Worm (Caenorhabditis elegans) whole organism, mixed stage, embryonic: Measurements from ENCODE around the gene urm-1.

ENCODE experiments used
- bed-3 ChIP-seq: fragments of 200-800 bp; sonication (Bioruptor generic); optimal IDR thresholded peaks from 3 replicates; lab custom pipeline; 2018; ENCODE audit warnings: mild to moderate bottlenecking, missing genetic modification characterization, moderate library complexity, missing compliant biosample characterization
- blmp-1 ChIP-seq: fragments of 150-350 bp; optimal IDR thresholded peaks from 2 replicates; lab custom pipeline; 2014; ENCODE audit warnings: missing biosample characterization, missing genetic modification characterization
- ceh-39 ChIP-seq: fragments of 150-350 bp; optimal IDR thresholded peaks from 2 replicates; lab custom pipeline; 2014; ENCODE audit warnings: missing biosample characterization, missing genetic modification characterization
- ceh-43 ChIP-seq: fragments of 200-800 bp; sonication (Bioruptor generic); optimal IDR thresholded peaks from 2 replicates; lab custom pipeline; 2018; ENCODE audit warnings: mild to moderate bottlenecking, missing genetic modification characterization, moderate library complexity, missing compliant biosample characterization
- ceh-83 ChIP-seq: fragments of 200-800 bp; sonication (Bioruptor generic); optimal IDR thresholded peaks from 2 replicates; lab custom pipeline; 2018; ENCODE audit warnings: mild to moderate bottlenecking, missing genetic modification characterization, missing compliant biosample characterization
- ces-1 ChIP-seq: fragments of 150-350 bp; optimal IDR thresholded peaks from 2 replicates; lab custom pipeline; 2014; ENCODE audit warnings: missing biosample characterization, missing genetic modification reagents, missing genetic modification characterization
- cnd-1 ChIP-seq: fragments of 200-800 bp; sonication (Bioruptor generic); optimal IDR thresholded peaks from 2 replicates; lab custom pipeline; 2018; ENCODE audit warnings: mild to moderate bottlenecking, missing genetic modification characterization, missing compliant biosample characterization
- drap-1 ChIP-seq: fragments of 200-800 bp; sonication (Bioruptor generic); optimal IDR thresholded peaks from 3 replicates; lab custom pipeline; 2018; ENCODE audit warnings: mild to moderate bottlenecking, missing genetic modification characterization, missing compliant biosample characterization
- elt-1 ChIP-seq: sonication (generic microtip); optimal IDR thresholded peaks from 2 replicates; lab custom pipeline; 2017; ENCODE audit warnings: missing genetic modification characterization, mild to moderate bottlenecking, missing compliant biosample characterization, antibody characterized with exemption, moderate library complexity, borderline replicate concordance; ENCODE audit not compliant: insufficient read depth
- elt-3 ChIP-seq: fragments of 150-350 bp; optimal IDR thresholded peaks from 2 replicates; lab custom pipeline; 2014; ENCODE audit warnings: missing biosample characterization, missing genetic modification characterization
- flh-1 ChIP-seq: fragments of 200-800 bp; sonication (Bioruptor generic); optimal IDR thresholded peaks from 2 replicates; lab custom pipeline; 2018; ENCODE audit warnings: mild to moderate bottlenecking, missing genetic modification characterization, moderate library complexity, missing compliant biosample characterization
- ham-2 ChIP-seq: fragments of 200-800 bp; sonication (Bioruptor generic); optimal IDR thresholded peaks from 2 replicates; lab custom pipeline; 2018; ENCODE audit warnings: mild to moderate bottlenecking, missing genetic modification characterization, missing compliant biosample characterization
- hlh-1 ChIP-seq: fragments of 150-350 bp; optimal IDR thresholded peaks from 2 replicates; lab custom pipeline; 2014; ENCODE audit warnings: missing biosample characterization, missing genetic modification reagents, missing genetic modification characterization
- lin-13 ChIP-seq: fragments of 150-350 bp; optimal IDR thresholded peaks from 2 replicates; lab custom pipeline; 2014; ENCODE audit warnings: missing biosample characterization, missing genetic modification characterization
- lin-32 ChIP-seq: fragments of 200-800 bp; sonication (Bioruptor generic); optimal IDR thresholded peaks from 2 replicates; lab custom pipeline; 2018; ENCODE audit warnings: mild to moderate bottlenecking, missing genetic modification characterization, missing compliant biosample characterization
- lsy-2 ChIP-seq: fragments of 150-350 bp; optimal IDR thresholded peaks from 2 replicates; lab custom pipeline; 2014; ENCODE audit warnings: missing biosample characterization, missing genetic modification characterization
- mab-5 ChIP-seq: fragments of 150-350 bp; optimal IDR thresholded peaks from 2 replicates; lab custom pipeline; 2014; ENCODE audit warnings: missing biosample characterization, missing genetic modification characterization
- mep-1 ChIP-seq: fragments of 150-350 bp; optimal IDR thresholded peaks from 2 replicates; lab custom pipeline; 2017; ENCODE audit warnings: missing biosample characterization, missing genetic modification reagents, missing genetic modification characterization, inconsistent platforms
- mls-2 ChIP-seq: sonication (generic microtip); optimal IDR thresholded peaks from 2 replicates; lab custom pipeline; 2016; ENCODE audit warnings: mild to moderate bottlenecking, missing genetic modification characterization, moderate library complexity, missing compliant biosample characterization
- nhr-12 ChIP-seq: fragments of 150-350 bp; optimal IDR thresholded peaks from 2 replicates; lab custom pipeline; 2014; ENCODE audit warnings: missing biosample characterization, missing genetic modification characterization
- nhr-2 ChIP-seq: fragments of 150-350 bp; optimal IDR thresholded peaks from 2 replicates; lab custom pipeline; 2014; ENCODE audit warnings: missing biosample characterization, missing genetic modification characterization
- nhr-237 ChIP-seq: fragments of 150-350 bp; optimal IDR thresholded peaks from 2 replicates; lab custom pipeline; 2014; ENCODE audit warnings: missing biosample characterization, missing genetic modification characterization
- nhr-28 ChIP-seq: fragments of 150-350 bp; optimal IDR thresholded peaks from 2 replicates; lab custom pipeline; 2014; ENCODE audit warnings: missing biosample characterization, missing genetic modification characterization
- nhr-76 ChIP-seq: sonication (generic microtip); optimal IDR thresholded peaks from 2 replicates; lab custom pipeline; 2017; ENCODE audit warnings: missing biosample characterization, missing genetic modification characterization
- pha-4 ChIP-seq: fragments of 150-350 bp; optimal IDR thresholded peaks from 2 replicates; lab custom pipeline; 2018; ENCODE audit warnings: missing biosample characterization, missing genetic modification reagents, missing genetic modification characterization
- sem-2 ChIP-seq: fragments of 200-800 bp; sonication (Bioruptor generic); optimal IDR thresholded peaks from 2 replicates; lab custom pipeline; 2018; ENCODE audit warnings: mild to moderate bottlenecking, missing genetic modification characterization, missing compliant biosample characterization
- snpc-4 ChIP-seq: fragments of 150-350 bp; optimal IDR thresholded peaks from 2 replicates; lab custom pipeline; 2014; ENCODE audit warnings: missing biosample characterization, missing genetic modification characterization
- sptf-1 ChIP-seq: sonication (generic microtip); optimal IDR thresholded peaks from 2 replicates; lab custom pipeline; 2017; ENCODE audit warnings: mild to moderate bottlenecking, missing genetic modification characterization, moderate library complexity, missing compliant biosample characterization
- tbx-8 ChIP-seq: fragments of 200-800 bp; sonication (Bioruptor generic); optimal IDR thresholded peaks from 2 replicates; lab custom pipeline; 2018; ENCODE audit warnings: mild to moderate bottlenecking, missing genetic modification characterization, moderate library complexity, missing compliant biosample characterization
- unc-120 ChIP-seq: sonication (generic microtip); optimal IDR thresholded peaks from 2 replicates; lab custom pipeline; 2017; ENCODE audit warnings: missing genetic modification characterization, missing compliant biosample characterization; ENCODE audit not compliant: poor library complexity, severe bottlenecking
- unc-39 ChIP-seq: fragments of 150-350 bp; optimal IDR thresholded peaks from 2 replicates; lab custom pipeline; 2014; ENCODE audit warnings: missing biosample characterization, missing genetic modification characterization
- unc-62 ChIP-seq: fragments of 150-350 bp; optimal IDR thresholded peaks from 2 replicates; lab custom pipeline; 2014; ENCODE audit warnings: missing biosample characterization, missing genetic modification reagents, missing genetic modification characterization
- zip-8 ChIP-seq: fragments of 150-350 bp; optimal IDR thresholded peaks from 2 replicates; lab custom pipeline; 2014; ENCODE audit warnings: missing biosample characterization, missing genetic modification characterization
- ztf-11 ChIP-seq: fragments of 150-350 bp; optimal IDR thresholded peaks from 2 replicates; lab custom pipeline; 2014; ENCODE audit warnings: missing biosample characterization, missing genetic modification characterization

urm-1 gene

DNA sequence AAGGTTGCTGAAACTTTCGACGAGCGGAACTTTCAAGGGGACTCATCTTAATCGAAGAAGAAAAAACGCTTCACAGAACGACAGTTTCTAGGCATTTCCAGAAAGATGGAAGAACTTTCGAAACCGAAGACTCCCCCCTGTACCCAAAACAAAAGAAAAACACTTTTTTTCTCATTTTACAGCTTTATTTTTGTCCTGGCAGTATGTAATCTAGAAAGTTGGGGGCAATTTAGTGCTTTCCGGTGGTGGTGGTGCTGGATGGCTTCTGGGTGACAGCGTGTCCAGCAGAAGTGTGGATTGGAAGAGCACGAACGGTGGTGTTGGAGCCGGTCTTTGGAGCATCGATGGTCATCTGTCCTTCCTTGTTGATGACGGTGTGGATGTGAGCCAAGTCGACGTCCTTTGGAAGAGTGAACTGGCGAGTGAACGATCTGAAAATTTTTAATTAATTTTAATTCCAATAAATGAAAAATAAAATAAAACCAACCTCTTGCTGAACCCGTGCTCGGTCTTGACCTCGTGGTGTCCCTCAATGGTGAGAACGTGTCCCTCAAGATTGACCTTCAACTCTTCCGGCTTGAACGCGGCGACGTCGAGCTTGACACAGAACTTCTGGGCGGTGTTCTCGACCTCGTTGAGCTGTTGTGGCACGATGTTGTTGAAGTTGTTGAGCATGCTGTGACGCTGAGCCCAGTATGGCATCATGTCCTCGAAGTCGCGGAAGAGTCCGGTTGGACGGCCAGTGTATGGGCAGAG, 841 bp downstream of the urm-1 start:
- TF ChIP-seq pha-4 (tag; lab: Kevin White, UChicago): no peak

DNA sequence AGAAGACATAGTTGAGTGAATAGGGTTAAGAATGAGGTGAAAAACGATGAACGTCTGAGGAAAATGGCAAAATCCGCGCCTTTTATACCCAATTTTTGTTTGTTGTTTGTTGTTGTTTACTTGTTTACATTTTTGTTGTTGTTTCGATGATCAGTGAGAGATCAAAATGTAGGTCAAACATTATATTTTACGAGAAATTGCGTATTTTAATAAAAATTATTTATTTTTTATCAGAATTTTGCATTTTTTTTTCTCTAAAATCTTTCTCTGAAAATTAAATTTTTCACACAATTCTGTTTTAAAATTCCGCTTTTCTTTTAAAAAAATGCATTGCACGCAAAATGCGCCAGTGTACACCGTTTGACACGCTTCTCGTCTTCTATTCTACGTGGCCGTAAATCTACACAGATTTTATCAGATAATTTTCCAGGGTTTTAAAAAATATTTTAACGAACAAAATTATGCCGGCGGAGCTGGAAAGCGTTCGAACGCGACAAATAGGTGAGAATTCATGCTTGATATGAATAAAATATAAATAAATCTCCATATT, 1.5 kb downstream of the urm-1 start, which contains the start of the genes sip-1 and sly-1:
Gene sip-1 (minus strand): TSS at position 103 of the 550 bp plus-strand sequence.
Gene sly-1 (plus strand): TSS at position 360 of the 550 bp plus-strand sequence.
- TF ChIP-seq unc-62 (GFP tag; lab: Kevin White, UChicago) (no peak), tbx-8 (no peak), ham-2 (GFP tag; lab: Kevin White, UChicago) (no peak), nhr-12 (tag; lab: Kevin White, UChicago) (no peak), ces-1 (GFP tag; lab: Kevin White, UChicago) (peak; percentile 44), nhr-237 (tag; lab: Kevin White, UChicago) (peak; percentile 48), sem-2 (GFP tag; lab: Kevin White, UChicago) (no peak), sptf-1 (tag; lab: Kevin White, UChicago) (no peak), ztf-11 (tag; lab: Kevin White, UChicago) (no peak), bed-3 (no peak), cnd-1 (no peak), ceh-83 (GFP tag; lab: Kevin White, UChicago) (no peak), nhr-76 (tag; lab: Kevin White, UChicago) (no peak), mab-5 (no peak), mls-2 (tag; lab: Kevin White, UChicago) (no peak), nhr-28 (no peak), lin-32 (GFP tag; lab: Kevin White, UChicago) (no peak), lin-13 (peak; percentile 47), blmp-1 (tag; lab: Kevin White, UChicago) (no peak), nhr-2 (tag; lab: Kevin White, UChicago) (no peak), elt-1 (tag; lab: Kevin White, UChicago) (no peak), pha-4 (tag; lab: Kevin White, UChicago) (peak; percentile 50), hlh-1 (tag; lab: Kevin White, UChicago) (peak; percentile 21), ceh-39 (tag; lab: Kevin White, UChicago) (peak; percentile 24), drap-1 (GFP tag; lab: Kevin White, UChicago) (no peak), flh-1 (GFP tag; lab: Kevin White, UChicago) (no peak), zip-8 (no peak), unc-120 (tag; lab: Kevin White, UChicago) (no peak), mep-1 (peak; percentile 72), lsy-2 (tag; lab: Kevin White, UChicago) (peak; percentile 61), ceh-43 (no peak)

DNA sequence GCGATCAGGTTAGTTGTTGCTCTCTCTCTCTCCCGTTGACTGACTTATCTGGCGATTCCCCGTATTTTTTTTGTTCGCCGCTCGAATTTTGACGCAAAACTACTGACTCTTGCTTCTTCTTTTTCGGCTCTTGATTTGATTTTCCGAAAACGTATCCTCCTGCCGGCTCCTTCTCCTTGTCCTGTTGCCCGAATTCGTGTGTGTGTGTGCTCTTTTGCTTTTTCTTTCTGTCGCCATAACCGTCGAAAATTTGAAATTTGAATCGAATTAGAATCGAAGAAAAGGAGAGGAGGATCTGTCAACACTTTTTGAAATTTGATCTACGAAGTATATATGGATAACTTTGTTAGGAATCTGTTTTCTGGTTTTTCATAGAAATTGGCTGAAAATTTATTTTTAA, 7.3 kb downstream of the urm-1 start:
- no peak for TF ChIP-seq nhr-28
- TF ChIP-seq ces-1 (GFP tag; lab: Kevin White, UChicago): peak; percentile 60

DNA sequence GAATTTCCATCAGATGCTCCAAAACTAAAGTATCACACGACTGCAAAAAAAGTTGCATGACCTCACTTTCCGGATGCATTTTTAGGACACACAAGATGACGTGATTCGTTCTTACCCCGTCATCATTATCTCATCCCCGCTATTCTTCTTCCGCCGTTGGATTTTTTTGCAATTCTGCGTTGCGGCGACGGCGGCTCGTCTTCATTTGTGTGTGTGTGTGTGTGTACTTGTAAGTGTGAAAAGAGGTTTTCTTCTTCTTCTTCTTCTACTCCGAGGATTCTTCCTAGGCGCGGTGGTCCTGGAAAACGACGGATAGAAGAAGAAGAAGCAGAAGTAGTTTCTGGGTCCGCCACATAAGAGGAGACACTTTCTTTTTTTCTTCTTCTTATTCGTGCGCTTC, 10.5 kb downstream of the urm-1 start:
- TF ChIP-seq pha-4 (tag; lab: Kevin White, UChicago): no peak
- TF ChIP-seq unc-120 (tag; lab: Kevin White, UChicago): no peak
- TF ChIP-seq sptf-1 (tag; lab: Kevin White, UChicago): no peak
- TF ChIP-seq ceh-83 (GFP tag; lab: Kevin White, UChicago): no peak
- TF ChIP-seq blmp-1 (tag; lab: Kevin White, UChicago): no peak
- TF ChIP-seq hlh-1 (tag; lab: Kevin White, UChicago): no peak
- TF ChIP-seq ham-2 (GFP tag; lab: Kevin White, UChicago): no peak
- no peak for TF ChIP-seq elt-3 (tag; lab: Kevin White, UChicago)
- TF ChIP-seq nhr-28: no peak
- no peak for TF ChIP-seq lin-13
- no peak for TF ChIP-seq unc-39 (tag; lab: Kevin White, UChicago)
- TF ChIP-seq tbx-8: no peak
- TF ChIP-seq mls-2 (tag; lab: Kevin White, UChicago): no peak
- TF ChIP-seq ztf-11 (tag; lab: Kevin White, UChicago): no peak
- no peak for TF ChIP-seq lin-32 (GFP tag; lab: Kevin White, UChicago)
- TF ChIP-seq cnd-1: no peak
- no peak for TF ChIP-seq snpc-4 (tag; lab: Kevin White, UChicago)
